Worm (Caenorhabditis elegans): ENCODE results near the gene W02A2.9.

Gene W02A2.9

ce11 chrIV:13314181-13314580 is 33.3 kb upstream of the W02A2.9 start:
- TF ChIP-seq ztf-29 (GFP tag; IDR thresholded peaks at IDR 0.05) (no peak), ref-1 (GFP tag; conservative IDR thresholded peaks at IDR 0.05) (no peak), klf-2 (GFP tag; conservative IDR thresholded peaks at IDR 0.05) (no peak), med-1 (GFP tag; optimal IDR thresholded peaks at IDR 0.05; ENCODE audit: insufficient read depth) (no peak), flt-1 (GFP tag; IDR thresholded peaks at IDR 0.05) (no peak), cog-1 (tag; optimal IDR thresholded peaks at IDR 0.05) (no peak), T22C8.4 (GFP tag; IDR thresholded peaks at IDR 0.05) (no peak), tab-1 (GFP tag; IDR thresholded peaks at IDR 0.05) (no peak), ztf-23 (GFP tag; IDR thresholded peaks at IDR 0.05) (no peak)

DNA sequence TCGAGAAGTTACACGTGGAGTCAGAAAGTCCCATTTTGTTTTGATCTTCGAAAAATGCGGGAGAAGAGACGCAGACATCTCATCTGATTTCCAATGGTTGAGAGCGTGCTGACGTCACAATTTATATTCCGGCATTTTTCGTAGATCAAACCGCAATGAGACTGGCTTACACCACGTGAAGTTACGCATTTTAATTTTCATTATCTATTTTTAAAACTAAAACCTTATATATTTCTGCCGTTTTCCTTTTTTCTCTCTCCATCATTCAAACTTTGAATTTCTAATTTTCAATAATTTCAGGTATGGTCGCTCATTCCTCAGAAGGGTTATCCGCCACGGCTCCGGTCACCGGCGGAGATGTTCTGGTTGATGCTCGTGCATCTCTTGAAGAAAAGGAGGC is 32.1 kb upstream of the W02A2.9 start, which contains the start of gene fat-1:
TSS of gene fat-1 (plus strand) at position 301 of the 400 bp plus-strand sequence.
- TF ChIP-seq med-1 (GFP tag; optimal IDR thresholded peaks at IDR 0.05; ENCODE audit: insufficient read depth) (no peak), T22C8.4 (GFP tag; IDR thresholded peaks at IDR 0.05) (no peak), flt-1 (GFP tag; IDR thresholded peaks at IDR 0.05) (no peak), ztf-29 (GFP tag; IDR thresholded peaks at IDR 0.05) (no peak), ref-1 (GFP tag; conservative IDR thresholded peaks at IDR 0.05) (no peak), klf-2 (GFP tag; conservative IDR thresholded peaks at IDR 0.05) (no peak), tab-1 (GFP tag; IDR thresholded peaks at IDR 0.05) (no peak), cog-1 (tag; optimal IDR thresholded peaks at IDR 0.05) (no peak), ztf-23 (GFP tag; IDR thresholded peaks at IDR 0.05) (no peak)

DNA sequence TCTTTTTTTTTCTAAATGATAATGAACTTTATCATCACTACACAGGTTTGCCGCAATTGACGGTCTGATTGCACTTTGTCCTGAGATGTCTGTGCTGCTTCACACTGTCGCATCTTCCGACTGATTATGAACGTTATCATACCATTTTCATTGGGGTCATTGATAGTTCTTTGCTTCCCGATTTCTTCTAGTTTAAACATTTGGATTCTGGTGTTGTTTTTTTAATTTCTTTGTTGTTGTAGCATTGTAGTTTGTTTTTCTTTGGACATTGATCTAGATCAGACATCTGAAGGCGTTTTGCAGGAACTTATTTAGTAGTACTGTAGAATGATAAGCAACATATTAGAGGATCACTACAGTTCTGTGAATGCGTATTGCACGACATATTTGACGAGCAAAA is 28.7 kb upstream of the W02A2.9 start:
- TF ChIP-seq ztf-23 (GFP tag; IDR thresholded peaks at IDR 0.05) (no peak), ztf-29 (GFP tag; IDR thresholded peaks at IDR 0.05) (no peak), cog-1 (tag; optimal IDR thresholded peaks at IDR 0.05) (no peak), klf-2 (GFP tag; conservative IDR thresholded peaks at IDR 0.05) (no peak), tab-1 (GFP tag; IDR thresholded peaks at IDR 0.05) (no peak), ref-1 (GFP tag; conservative IDR thresholded peaks at IDR 0.05) (no peak), T22C8.4 (GFP tag; IDR thresholded peaks at IDR 0.05) (no peak)

DNA sequence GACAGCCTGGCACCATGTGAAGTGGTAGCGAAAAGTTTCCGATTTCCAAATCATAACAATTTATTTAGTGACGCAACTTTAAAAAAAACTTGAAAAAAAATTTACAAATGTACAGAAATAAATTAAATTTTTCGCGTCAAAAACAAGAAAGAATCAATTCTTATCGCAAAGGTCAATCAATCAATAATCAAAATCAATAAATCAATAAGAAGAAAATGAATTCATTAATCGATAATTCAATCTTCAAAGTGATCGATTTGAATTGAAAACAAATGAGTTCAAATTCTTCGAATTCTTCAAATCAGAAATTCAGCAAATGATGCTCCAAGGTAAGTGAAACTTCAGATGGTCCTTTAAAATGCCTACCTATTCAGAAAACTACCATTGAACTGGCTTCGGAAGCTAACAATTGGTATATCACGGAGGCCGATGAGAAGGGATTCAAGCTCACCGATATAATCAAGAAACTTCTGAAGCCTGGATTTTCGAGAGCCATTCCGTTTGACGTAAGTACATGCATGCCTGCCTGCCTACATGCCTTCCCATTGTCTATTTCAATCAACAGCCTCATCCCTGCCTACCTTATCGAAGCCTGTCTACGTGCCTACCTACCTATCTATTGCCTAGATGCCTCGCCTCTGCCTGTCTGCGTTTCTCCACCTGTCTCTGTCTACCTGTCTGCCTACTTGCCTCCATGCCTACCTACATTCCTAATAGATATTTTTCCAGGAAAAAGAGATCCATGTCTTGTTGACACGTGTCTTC is 27.4 kb upstream of the W02A2.9 start:
- no peak for TF ChIP-seq cog-1 (tag; optimal IDR thresholded peaks at IDR 0.05)
- TF ChIP-seq klf-2 (GFP tag; conservative IDR thresholded peaks at IDR 0.05), result no peak
- TF ChIP-seq ztf-29 (GFP tag; IDR thresholded peaks at IDR 0.05), result no peak
- no peak for TF ChIP-seq T22C8.4 (GFP tag; IDR thresholded peaks at IDR 0.05)

DNA sequence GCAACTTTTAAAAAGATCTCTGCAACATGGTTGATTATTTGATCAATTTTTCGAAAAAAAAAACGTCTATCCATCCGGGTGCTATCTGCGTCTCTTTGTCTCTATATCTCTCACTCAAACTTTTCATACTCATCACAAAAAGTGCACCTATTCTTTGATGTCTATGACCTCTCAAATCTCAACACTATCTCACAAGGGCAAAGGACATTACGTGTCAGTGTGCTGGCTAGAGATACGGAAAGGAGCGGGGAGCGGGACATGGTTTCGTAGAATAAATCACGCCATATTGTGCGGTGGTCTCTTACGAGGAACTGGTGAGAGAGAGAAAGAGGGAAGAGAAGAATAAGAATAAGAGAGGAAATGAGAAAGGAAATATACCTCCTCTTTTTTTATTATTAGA is 25.0 kb upstream of the W02A2.9 start:
- no peak for TF ChIP-seq tab-1 (GFP tag; IDR thresholded peaks at IDR 0.05)

- TF ChIP-seq T22C8.4 (GFP tag; IDR thresholded peaks at IDR 0.05) (no peak), klf-2 (GFP tag; conservative IDR thresholded peaks at IDR 0.05) (no peak), tab-1 (GFP tag; IDR thresholded peaks at IDR 0.05) (no peak), flt-1 (GFP tag; IDR thresholded peaks at IDR 0.05) (no peak), ztf-29 (GFP tag; IDR thresholded peaks at IDR 0.05) (no peak), med-1 (GFP tag; optimal IDR thresholded peaks at IDR 0.05; ENCODE audit: insufficient read depth) (no peak), cog-1 (tag; optimal IDR thresholded peaks at IDR 0.05) (no peak), ztf-23 (GFP tag; IDR thresholded peaks at IDR 0.05) (no peak), ref-1 (GFP tag; conservative IDR thresholded peaks at IDR 0.05) (no peak)
Observed at ce11 chrIV:13323823-13324359, 23.6 kb upstream of the W02A2.9 start, which contains the start of gene fat-2. Gene fat-2 (plus strand): TSS chrIV:13323873.

DNA sequence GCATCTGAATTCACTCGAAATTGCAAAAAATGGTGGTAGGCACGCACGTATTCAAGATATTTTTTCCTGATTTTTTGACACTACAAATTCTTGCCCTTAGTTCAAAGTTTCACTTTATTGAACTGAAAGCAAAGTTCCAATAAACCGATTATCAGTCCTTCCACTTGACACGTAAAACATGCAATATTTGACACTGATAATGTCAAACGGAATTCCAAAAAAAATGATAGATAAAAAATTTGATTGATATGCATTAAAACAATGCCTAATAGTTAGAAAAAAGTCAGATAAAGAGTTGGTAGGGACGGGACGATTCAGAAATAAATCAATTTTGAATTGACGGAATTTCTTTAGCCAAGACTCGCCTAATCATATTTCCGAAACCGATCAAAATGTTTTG is 20.4 kb upstream of the W02A2.9 start:
- TF ChIP-seq T22C8.4 (GFP tag; IDR thresholded peaks at IDR 0.05), result no peak
- TF ChIP-seq tab-1 (GFP tag; IDR thresholded peaks at IDR 0.05), result no peak

- no peak for TF ChIP-seq tab-1 (GFP tag; IDR thresholded peaks at IDR 0.05)
Observed at ce11 chrIV:13328059-13328458, 19.4 kb upstream of the W02A2.9 start, which contains the start of gene far-6. Gene far-6 (plus strand): TSS chrIV:13328359.

DNA sequence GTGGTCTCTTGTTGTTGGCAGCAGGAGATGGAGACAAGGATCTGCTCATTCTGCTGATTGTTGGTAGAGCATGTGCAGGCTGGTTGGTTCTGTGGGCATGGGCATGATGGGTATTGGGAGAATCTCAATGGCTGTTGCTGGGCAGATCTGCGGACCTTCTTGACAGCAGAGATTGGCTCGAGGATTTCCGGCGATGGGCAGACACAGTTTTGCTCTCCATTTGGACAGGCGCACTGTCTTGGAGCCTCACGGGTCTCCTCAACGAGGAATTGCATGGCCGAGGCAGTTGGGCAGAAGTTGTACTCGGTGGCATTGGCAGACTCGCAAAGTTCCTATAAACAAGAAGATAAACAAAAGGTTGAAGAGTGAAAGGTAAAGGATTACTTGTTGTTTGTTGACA is 16.9 kb upstream of the W02A2.9 start:
- TF ChIP-seq klf-2 (GFP tag; conservative IDR thresholded peaks at IDR 0.05), result no peak
- no peak for TF ChIP-seq T22C8.4 (GFP tag; IDR thresholded peaks at IDR 0.05)
- no peak for TF ChIP-seq ztf-29 (GFP tag; IDR thresholded peaks at IDR 0.05)
- TF ChIP-seq ref-1 (GFP tag; conservative IDR thresholded peaks at IDR 0.05), result no peak
- no peak for TF ChIP-seq med-1 (GFP tag; optimal IDR thresholded peaks at IDR 0.05; ENCODE audit: insufficient read depth)

DNA sequence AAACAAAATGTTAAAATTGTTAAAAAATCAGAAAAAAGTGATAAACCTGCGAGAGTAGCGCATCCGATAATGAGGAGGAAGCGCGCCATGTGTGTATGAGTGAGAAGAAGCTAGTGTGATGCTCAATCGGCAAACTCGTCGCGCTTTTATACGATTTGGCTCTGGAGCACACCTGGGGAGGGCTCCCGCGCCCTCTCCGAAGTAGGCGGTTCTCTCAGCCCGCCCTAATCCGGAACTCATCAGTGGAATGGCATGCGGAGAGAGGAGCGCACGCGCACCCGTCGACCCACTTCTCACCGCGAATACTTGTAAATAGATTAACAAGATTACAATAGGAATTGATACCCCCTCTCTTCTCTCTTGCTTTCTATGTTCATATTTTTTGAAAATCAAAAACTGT is 16.2 kb upstream of the W02A2.9 start, which contains the start of gene pqn-74:
TSS of gene pqn-74 (minus strand) at position 122 of the 400 bp plus-strand sequence.
- TF ChIP-seq ref-1 (GFP tag; conservative IDR thresholded peaks at IDR 0.05), result no peak
- no peak for TF ChIP-seq tab-1 (GFP tag; IDR thresholded peaks at IDR 0.05)
- no peak for TF ChIP-seq med-1 (GFP tag; optimal IDR thresholded peaks at IDR 0.05; ENCODE audit: insufficient read depth)
- TF ChIP-seq T22C8.4 (GFP tag; IDR thresholded peaks at IDR 0.05), result no peak
- no peak for TF ChIP-seq ztf-29 (GFP tag; IDR thresholded peaks at IDR 0.05)
- TF ChIP-seq klf-2 (GFP tag; conservative IDR thresholded peaks at IDR 0.05), result no peak
- no peak for TF ChIP-seq cog-1 (tag; optimal IDR thresholded peaks at IDR 0.05)
- no peak for TF ChIP-seq ztf-23 (GFP tag; IDR thresholded peaks at IDR 0.05)
- TF ChIP-seq flt-1 (GFP tag; IDR thresholded peaks at IDR 0.05), result no peak

DNA sequence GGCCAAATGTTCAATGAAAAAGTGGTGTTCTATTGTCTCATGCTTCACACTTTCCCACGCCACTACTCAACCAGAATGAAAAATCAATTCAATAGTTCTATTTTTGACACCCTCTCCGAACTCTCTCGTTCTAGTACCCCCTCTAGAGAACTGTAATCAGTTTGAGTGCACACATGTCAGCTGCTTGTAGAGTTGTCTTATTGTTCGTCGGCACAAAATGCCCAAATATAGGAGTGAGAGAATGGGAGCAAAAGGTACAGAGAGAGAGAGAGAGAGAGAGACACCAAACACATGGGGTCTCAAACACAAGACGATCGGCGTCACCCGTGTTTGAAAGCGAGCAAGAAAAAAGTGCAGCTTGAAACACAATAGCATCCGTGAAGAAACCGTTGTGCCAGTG is 13.2 kb upstream of the W02A2.9 start:
- TF ChIP-seq ref-1 (GFP tag; conservative IDR thresholded peaks at IDR 0.05) (no peak), med-1 (GFP tag; optimal IDR thresholded peaks at IDR 0.05; ENCODE audit: insufficient read depth) (no peak), klf-2 (GFP tag; conservative IDR thresholded peaks at IDR 0.05) (no peak), ztf-23 (GFP tag; IDR thresholded peaks at IDR 0.05) (no peak), flt-1 (GFP tag; IDR thresholded peaks at IDR 0.05) (no peak)

Data from whole organism, midembryonic.